Fruit fly (Drosophila melanogaster) whole organism, embryonic: ENCODE data around the gene SrpRbeta.
A peak's percentile ranks its signal among the peaks of the same experiment; 100 is the strongest.

Experiments
- Ada2b ChIP-seq: fragments of 200-800 bp; sonication (Bioruptor generic); IDR thresholded peaks from 2 replicates; pipeline ENCODE4 v1.3.6; 2022; ENCODE audit warnings: missing biosample characterization, missing genetic modification characterization
- B-H2 ChIP-seq: fragments of 200-800 bp; sonication (Bioruptor generic); optimal IDR thresholded peaks from 2 replicates; lab custom pipeline; 2018; ENCODE audit warnings: missing biosample characterization, mild to moderate bottlenecking, missing genetic modification characterization
- CG10267 ChIP-seq: fragments of 200-800 bp; sonication (Bioruptor generic); optimal IDR thresholded peaks from 2 replicates; lab custom pipeline; 2018; ENCODE audit warnings: missing biosample characterization, mild to moderate bottlenecking, missing genetic modification characterization, moderate library complexity
- CG10274 ChIP-seq: fragments of 200-800 bp; sonication (Bioruptor generic); optimal IDR thresholded peaks from 3 replicates; lab custom pipeline; 2017; ENCODE audit warnings: missing biosample characterization, mild to moderate bottlenecking, missing genetic modification characterization
- CG10462 ChIP-seq: fragments of 200-800 bp; sonication (Bioruptor generic); optimal IDR thresholded peaks from 2 replicates; lab custom pipeline; 2016; ENCODE audit warnings: missing biosample characterization, missing genetic modification characterization
- CG11247 ChIP-seq: fragments of 200-800 bp; sonication (Bioruptor generic); IDR thresholded peaks from 2 replicates; pipeline ENCODE4 v1.3.6; 2022; ENCODE audit warnings: missing biosample characterization, missing genetic modification characterization
- CG11695 ChIP-seq: fragments of 200-800 bp; sonication (Bioruptor generic); IDR thresholded peaks from 3 replicates; pipeline ENCODE4 v1.3.6; 2022; ENCODE audit warnings: missing biosample characterization, missing genetic modification characterization
- CG12071 ChIP-seq: fragments of 200-800 bp; sonication (Bioruptor generic); optimal IDR thresholded peaks from 3 replicates; lab custom pipeline; 2018; ENCODE audit warnings: missing biosample characterization, mild to moderate bottlenecking, missing genetic modification characterization
- CG12942 ChIP-seq: fragments of 200-800 bp; sonication (Bioruptor generic); optimal IDR thresholded peaks from 3 replicates; lab custom pipeline; 2016; ENCODE audit warnings: missing biosample characterization, missing genetic modification characterization
- CG15269 ChIP-seq: fragments of 200-800 bp; sonication (Bioruptor generic); optimal IDR thresholded peaks from 2 replicates; lab custom pipeline; 2018; ENCODE audit warnings: missing biosample characterization, mild to moderate bottlenecking, missing genetic modification characterization, moderate library complexity
- CG1602 ChIP-seq: fragments of 200-800 bp; sonication (Bioruptor generic); optimal IDR thresholded peaks from 3 replicates; lab custom pipeline; 2016; ENCODE audit warnings: missing biosample characterization, missing genetic modification characterization
- CG1647 ChIP-seq: fragments of 200-800 bp; sonication (Bioruptor generic); optimal IDR thresholded peaks from 3 replicates; lab custom pipeline; 2016; ENCODE audit warnings: missing biosample characterization, missing genetic modification characterization
- CG17802 ChIP-seq: fragments of 200-800 bp; sonication (Bioruptor generic); optimal IDR thresholded peaks from 2 replicates; lab custom pipeline; 2018; ENCODE audit warnings: missing biosample characterization, mild to moderate bottlenecking, missing genetic modification characterization, moderate library complexity
- CG1792 ChIP-seq: fragments of 200-800 bp; sonication (Bioruptor generic); optimal IDR thresholded peaks from 2 replicates; lab custom pipeline; 2016; ENCODE audit warnings: missing biosample characterization, missing genetic modification characterization
- CG1832 ChIP-seq: fragments of 200-800 bp; sonication (Bioruptor generic); optimal IDR thresholded peaks from 2 replicates; lab custom pipeline; 2017; ENCODE audit warnings: missing biosample characterization, mild to moderate bottlenecking, missing genetic modification characterization, inconsistent platforms
- CG18619 ChIP-seq: fragments of 200-800 bp; sonication (Bioruptor generic); optimal IDR thresholded peaks from 3 replicates; lab custom pipeline; 2017; ENCODE audit warnings: missing biosample characterization, mild to moderate bottlenecking, missing genetic modification characterization
- CG30403 ChIP-seq: fragments of 200-800 bp; sonication (Bioruptor generic); optimal IDR thresholded peaks from 3 replicates; lab custom pipeline; 2016; ENCODE audit warnings: missing biosample characterization, missing genetic modification characterization
- CG30431 ChIP-seq: fragments of 200-800 bp; sonication (Bioruptor generic); optimal IDR thresholded peaks from 2 replicates; lab custom pipeline; 2017; ENCODE audit warnings: missing biosample characterization, missing genetic modification characterization
- CG32772 ChIP-seq: fragments of 200-800 bp; sonication (Bioruptor generic); IDR thresholded peaks from 2 replicates; pipeline ENCODE4 v1.3.6; 2022; ENCODE audit warnings: missing biosample characterization, missing genetic modification characterization
- CG3281 ChIP-seq: fragments of 200-800 bp; sonication (Bioruptor generic); optimal IDR thresholded peaks from 3 replicates; lab custom pipeline; 2017; ENCODE audit warnings: missing biosample characterization, mild to moderate bottlenecking, missing genetic modification characterization
- CG4424 ChIP-seq: fragments of 200-800 bp; sonication (Bioruptor generic); optimal IDR thresholded peaks from 3 replicates; lab custom pipeline; 2016; ENCODE audit warnings: missing biosample characterization, missing genetic modification characterization
- CG4730 ChIP-seq: fragments of 200-800 bp; sonication (Bioruptor generic); IDR thresholded peaks from 2 replicates; pipeline ENCODE4 v1.3.6; 2022; ENCODE audit warnings: missing biosample characterization, missing genetic modification characterization
- CG5953 ChIP-seq: fragments of 200-800 bp; sonication (Bioruptor generic); IDR thresholded peaks from 2 replicates; pipeline ENCODE4 v1.3.6; 2022; ENCODE audit warnings: missing biosample characterization, missing genetic modification characterization
- CG6765 ChIP-seq: fragments of 200-800 bp; sonication (Bioruptor generic); optimal IDR thresholded peaks from 3 replicates; lab custom pipeline; 2017; ENCODE audit warnings: missing biosample characterization, mild to moderate bottlenecking, missing genetic modification characterization
- CG7745 ChIP-seq: fragments of 200-800 bp; sonication (Bioruptor generic); optimal IDR thresholded peaks from 2 replicates; lab custom pipeline; 2018; ENCODE audit warnings: missing biosample characterization, mild to moderate bottlenecking, missing genetic modification characterization, moderate library complexity
- D19B ChIP-seq: fragments of 200-800 bp; sonication (Bioruptor generic); optimal IDR thresholded peaks from 2 replicates; lab custom pipeline; 2017; ENCODE audit warnings: missing biosample characterization, mild to moderate bottlenecking, missing genetic modification characterization
- Ets97D ChIP-seq: fragments of 200-800 bp; sonication (Bioruptor generic); optimal IDR thresholded peaks from 3 replicates; lab custom pipeline; 2016; ENCODE audit warnings: missing biosample characterization, missing genetic modification characterization
- Hr51 ChIP-seq, 2 experiments: fragments of 200-800 bp; sonication (Bioruptor generic); optimal IDR thresholded peaks; 2 replicates in 1 of 2; 3 replicates in 1 of 2; lab custom pipeline; 2016 to 2018; ENCODE audit warnings: missing biosample characterization in 2 of 2, missing genetic modification characterization in 2 of 2, mild to moderate bottlenecking in 1 of 2, moderate library complexity in 1 of 2
- Med ChIP-seq: fragments of 200-800 bp; sonication (Bioruptor generic); peaks from one replicate; lab custom pipeline; 2016; ENCODE audit warnings: missing biosample characterization, missing genetic modification characterization, mild to moderate bottlenecking, inconsistent platforms, moderate library complexity
- NFAT ChIP-seq: fragments of 200-800 bp; sonication (Bioruptor generic); IDR thresholded peaks from 2 replicates; pipeline ENCODE4 v1.3.6; 2022; ENCODE audit warnings: missing biosample characterization, missing genetic modification characterization
- Nf-YC ChIP-seq: fragments of 200-800 bp; optimal IDR thresholded peaks from 3 replicates; lab custom pipeline; 2019; ENCODE audit warnings: missing biosample characterization, mild to moderate bottlenecking, missing genetic modification characterization, moderate library complexity
- Sry-δ ChIP-seq: fragments of 200-800 bp; sonication (Bioruptor generic); optimal IDR thresholded peaks from 2 replicates; lab custom pipeline; 2016; ENCODE audit warnings: missing biosample characterization, missing genetic modification characterization
- Vsx1 ChIP-seq: fragments of 200-800 bp; sonication (Bioruptor generic); optimal IDR thresholded peaks from 2 replicates; lab custom pipeline; 2017; ENCODE audit warnings: missing biosample characterization, mild to moderate bottlenecking, missing genetic modification characterization, missing genetic modification reagents
- Xbp1 ChIP-seq: fragments of 200-800 bp; sonication (Bioruptor generic); optimal IDR thresholded peaks from 3 replicates; lab custom pipeline; 2016; ENCODE audit warnings: missing biosample characterization, mild to moderate bottlenecking, missing genetic modification characterization
- bab2 ChIP-seq: fragments of 200-800 bp; sonication (Bioruptor generic); optimal IDR thresholded peaks from 2 replicates; lab custom pipeline; 2016; ENCODE audit warnings: missing biosample characterization, missing genetic modification characterization
- br ChIP-seq: fragments of >200 bp; optimal IDR thresholded peaks from 2 replicates; lab custom pipeline; 2017
- cas ChIP-seq: fragments of 200-800 bp; sonication (Bioruptor generic); IDR thresholded peaks from 2 replicates; pipeline ENCODE4 v1.3.6; 2022; ENCODE audit warnings: missing biosample characterization, missing genetic modification characterization
- dati ChIP-seq: fragments of 200-800 bp; sonication (Bioruptor generic); IDR thresholded peaks from 2 replicates; pipeline ENCODE4 v1.3.6; 2022; ENCODE audit warnings: missing biosample characterization, missing genetic modification characterization
- emc ChIP-seq: fragments of 200-800 bp; sonication (Bioruptor generic); optimal IDR thresholded peaks from 2 replicates; lab custom pipeline; 2016; ENCODE audit warnings: missing biosample characterization, missing genetic modification characterization
- fd64A ChIP-seq: fragments of 200-800 bp; sonication (Bioruptor generic); optimal IDR thresholded peaks from 3 replicates; lab custom pipeline; 2018; ENCODE audit warnings: missing biosample characterization, mild to moderate bottlenecking, missing genetic modification characterization
- gfzf ChIP-seq: fragments of 200-800 bp; sonication (Bioruptor generic); optimal IDR thresholded peaks from 2 replicates; lab custom pipeline; 2016; ENCODE audit warnings: missing biosample characterization, mild to moderate bottlenecking, missing genetic modification characterization, moderate library complexity
- grau ChIP-seq: fragments of 200-800 bp; optimal IDR thresholded peaks from 3 replicates; lab custom pipeline; 2019; ENCODE audit warnings: missing biosample characterization, mild to moderate bottlenecking, missing genetic modification characterization, moderate library complexity
- gsb-n ChIP-seq: fragments of 200-800 bp; sonication (Bioruptor generic); optimal IDR thresholded peaks from 3 replicates; lab custom pipeline; 2018; ENCODE audit warnings: missing biosample characterization, mild to moderate bottlenecking, missing genetic modification characterization
- ham ChIP-seq: fragments of 200-800 bp; sonication (Bioruptor generic); IDR thresholded peaks from 2 replicates; pipeline ENCODE4 v1.3.6; 2022; ENCODE audit warnings: missing biosample characterization, missing genetic modification characterization
- hth ChIP-seq: fragments of >200 bp; optimal IDR thresholded peaks from 2 replicates; lab custom pipeline; 2017; ENCODE audit warnings: inconsistent platforms
- ind ChIP-seq: fragments of 200-800 bp; sonication (Bioruptor generic); optimal IDR thresholded peaks from 3 replicates; lab custom pipeline; 2016; ENCODE audit warnings: missing biosample characterization, missing genetic modification characterization
- lab ChIP-seq: fragments of 200-800 bp; sonication (Bioruptor generic); optimal IDR thresholded peaks from 3 replicates; lab custom pipeline; 2017; ENCODE audit warnings: missing biosample characterization, missing genetic modification characterization, mild to moderate bottlenecking, moderate library complexity, missing genetic modification reagents
- oc ChIP-seq: fragments of 200-800 bp; sonication (Bioruptor generic); optimal IDR thresholded peaks from 2 replicates; lab custom pipeline; 2018; ENCODE audit warnings: missing biosample characterization, mild to moderate bottlenecking, missing genetic modification characterization, moderate library complexity
- sqz ChIP-seq: fragments of 200-800 bp; sonication (Bioruptor generic); optimal IDR thresholded peaks from 3 replicates; lab custom pipeline; 2018; ENCODE audit warnings: missing biosample characterization, mild to moderate bottlenecking, missing genetic modification characterization
- unpg ChIP-seq: fragments of 200-800 bp; sonication (Bioruptor generic); optimal IDR thresholded peaks from 3 replicates; lab custom pipeline; 2018; ENCODE audit warnings: missing biosample characterization, mild to moderate bottlenecking, missing genetic modification characterization, moderate library complexity
- wek ChIP-seq: fragments of 200-800 bp; sonication (Bioruptor generic); optimal IDR thresholded peaks from 3 replicates; lab custom pipeline; 2018; ENCODE audit warnings: missing biosample characterization, mild to moderate bottlenecking, missing genetic modification characterization, moderate library complexity

SrpRbeta gene

dm6 chr3L:8696487-8696954 lies 23.5 kb downstream of the SrpRbeta start (continued):
- TF ChIP-seq lab (GFP tag; lab: Kevin White, UChicago) (peak; percentile 96), CG12071 (GFP tag; lab: Kevin White, UChicago) (peak; percentile 69), Xbp1 (GFP tag; lab: Kevin White, UChicago) (peak; percentile 27), br (lab: Kevin White, UChicago) (no peak), sqz (GFP tag; lab: Kevin White, UChicago) (peak; percentile 48), D19B (GFP tag; lab: Kevin White, UChicago) (peak; percentile 14), Sry-δ (GFP tag; lab: Kevin White, UChicago) (peak; percentile 14), ind (no peak), CG7745 (tag; lab: Kevin White, UChicago) (peak; percentile 15), CG1792 (GFP tag; lab: Kevin White, UChicago) (no peak), dati (no peak), CG11695 (GFP tag; lab: Robert Waterston, UW) (peak; percentile 51; the same call in 1 of the 3 replicates), CG30403 (GFP tag; lab: Kevin White, UChicago) (no peak), gsb-n (peak; percentile 66), CG4730 (GFP tag; lab: Robert Waterston, UW) (no peak), Hr51 (GFP tag; optimal IDR thresholded peaks at IDR 0.05; lab: Kevin White, UChicago) (peak; percentile 18 to 29), CG12942 (peak; percentile 55), oc (tag; lab: Kevin White, UChicago) (peak; percentile 80), B-H2 (GFP tag; lab: Kevin White, UChicago) (peak; percentile 32), CG3281 (GFP tag; lab: Kevin White, UChicago) (peak; percentile 70), unpg (GFP tag; lab: Kevin White, UChicago) (peak; percentile 50), CG1647 (GFP tag; lab: Kevin White, UChicago) (no peak), CG4424 (GFP tag; lab: Kevin White, UChicago) (peak; percentile 46), emc (GFP tag; lab: Kevin White, UChicago) (no peak), cas (GFP tag; lab: Robert Waterston, UW) (no peak), Med (GFP tag; lab: Kevin White, UChicago) (peak; percentile 93), gfzf (GFP tag; lab: Kevin White, UChicago) (no peak), Ada2b (GFP tag; lab: Robert Waterston, UW) (0 out of 2 replicates have a peak, but pooled peaks have one; percentile 20), CG30431 (peak; percentile 14), CG10267 (tag; lab: Kevin White, UChicago) (peak; percentile 1), CG10274 (GFP tag; lab: Kevin White, UChicago) (no peak), wek (peak; percentile 61), ham (GFP tag; lab: Robert Waterston, UW) (peak; percentile 32; the same call in 1 of the 2 replicates), CG1602 (peak; percentile 18), fd64A (peak; percentile 86), Ets97D (no peak), NFAT (GFP tag; lab: Robert Waterston, UW) (peak; percentile 47; the same call in 1 of the 2 replicates), hth (lab: Kevin White, UChicago) (no peak), Vsx1 (GFP tag; lab: Kevin White, UChicago) (peak; percentile 89), CG17802 (peak; percentile 20), CG18619 (GFP tag; lab: Kevin White, UChicago) (peak; percentile 72), CG10462 (no peak), CG32772 (GFP tag; lab: Robert Waterston, UW) (no peak), CG1832 (GFP tag; lab: Kevin White, UChicago) (peak; percentile 69), CG6765 (GFP tag; lab: Kevin White, UChicago) (peak; percentile 67), Nf-YC (tag; lab: Kevin White, UChicago) (peak; percentile 59), bab2 (peak; percentile 40), CG5953 (GFP tag; lab: Robert Waterston, UW) (peak; percentile 79), CG11247 (GFP tag; lab: Robert Waterston, UW) (0 out of 2 replicates have a peak, but pooled peaks have one; percentile 12), CG15269 (tag; lab: Kevin White, UChicago) (peak; percentile 49), grau (tag; lab: Kevin White, UChicago) (peak; percentile 41)
